Worm (Caenorhabditis elegans) whole organism, early embryonic: ENCODE measurements around the gene bus-8B.

Source experiments
- aly-1 ChIP-seq: sonication (generic microtip); optimal IDR thresholded peaks from 2 replicates; lab custom pipeline; 2016; ENCODE audit warnings: missing genetic modification characterization, missing compliant biosample characterization
- ama-1 ChIP-seq: fragments of 150-350 bp; optimal IDR thresholded peaks from 2 replicates; lab custom pipeline; 2014
- ceh-13 ChIP-seq: fragments of 200-800 bp; sonication (Bioruptor generic); optimal IDR thresholded peaks from 2 replicates; lab custom pipeline; 2018; ENCODE audit warnings: mild to moderate bottlenecking, missing genetic modification characterization, missing compliant biosample characterization
- ceh-36 ChIP-seq: sonication (generic microtip); optimal IDR thresholded peaks from 2 replicates; lab custom pipeline; 2016; ENCODE audit warnings: missing genetic modification characterization, inconsistent platforms, missing compliant biosample characterization
- flt-1 ChIP-seq: fragments of 200-800 bp; sonication (Bioruptor generic); IDR thresholded peaks from 2 replicates; pipeline ENCODE4 v1.3.6; 2022; ENCODE audit warnings: missing genetic modification characterization, missing compliant biosample characterization
- pes-1 ChIP-seq: fragments of 200-800 bp; sonication (Bioruptor generic); IDR thresholded peaks from 2 replicates; pipeline ENCODE4 v1.3.6; 2022; ENCODE audit warnings: missing genetic modification reagents, missing genetic modification characterization, missing compliant biosample characterization
- sea-1 ChIP-seq: fragments of 200-800 bp; sonication (Bioruptor generic); conservative IDR thresholded peaks from 2 replicates; pipeline ENCODE4 v1.3.6; 2022; ENCODE audit warnings: missing genetic modification characterization, missing compliant biosample characterization
- tbx-11 ChIP-seq: fragments of 200-800 bp; sonication (Bioruptor generic); IDR thresholded peaks from 2 replicates; pipeline ENCODE4 v1.3.6; 2022; ENCODE audit warnings: missing genetic modification characterization, missing compliant biosample characterization
- tbx-37 ChIP-seq: fragments of 200-800 bp; sonication (Bioruptor generic); conservative IDR thresholded peaks from 2 replicates; pipeline ENCODE4 v1.3.6; 2022; ENCODE audit warnings: missing genetic modification reagents, missing genetic modification characterization, missing compliant biosample characterization

- TF ChIP-seq tbx-37 (no peak), sea-1 (GFP tag; lab: Robert Waterston, UW) (peak; percentile 65; the same call in 1 of the 2 replicates), aly-1 (tag; lab: Kevin White, UChicago) (peak; percentile 30), ama-1 (lab: Kevin White, UChicago) (no peak), tbx-11 (GFP tag; lab: Robert Waterston, UW) (0 out of 2 replicates have a peak, but pooled peaks have one; percentile 11), flt-1 (GFP tag; lab: Robert Waterston, UW) (no peak), ceh-13 (no peak), ceh-36 (tag; lab: Kevin White, UChicago) (no peak), pes-1 (0 out of 2 replicates have a peak, but pooled peaks have one; percentile 22)
Measured at ce11 chrX:5518352-5518751, 25.2 kb downstream of the bus-8B start.
